Fruit fly (Drosophila melanogaster) S2 (cell line): ENCODE data around the gene CG32069.
A peak's percentile ranks its signal among the peaks of the same experiment; 100 is the strongest.

ENCODE experiments used
- CG8478 ChIP-seq: fragments of >200 bp; optimal IDR thresholded peaks from 2 replicates; lab custom pipeline; 2018
- CTCF ChIP-seq, 2 experiments: fragments of >200 bp; optimal IDR thresholded peaks; 2 replicates each; lab custom pipeline; 2018

Gene CG32069

dm6 chr3L:11045009-11045408, 17.4 kb downstream of the CG32069 start:
- TF ChIP-seq CTCF (optimal IDR thresholded peaks at IDR 0.05; lab: Kevin White, UChicago) (no peak), CG8478 (lab: Kevin White, UChicago) (no peak)

- TF ChIP-seq CTCF (optimal IDR thresholded peaks at IDR 0.05; lab: Kevin White, UChicago) (no peak), CG8478 (lab: Kevin White, UChicago) (no peak)
Measured at dm6 chr3L:11043650-11044049, 18.8 kb downstream of the CG32069 start.

dm6 chr3L:11041193-11041592, 21.2 kb downstream of the CG32069 start:
- no peak for TF ChIP-seq CG8478 (lab: Kevin White, UChicago)
- TF ChIP-seq CTCF (optimal IDR thresholded peaks at IDR 0.05; lab: Kevin White, UChicago), result peak; percentile 88 to 91

DNA sequence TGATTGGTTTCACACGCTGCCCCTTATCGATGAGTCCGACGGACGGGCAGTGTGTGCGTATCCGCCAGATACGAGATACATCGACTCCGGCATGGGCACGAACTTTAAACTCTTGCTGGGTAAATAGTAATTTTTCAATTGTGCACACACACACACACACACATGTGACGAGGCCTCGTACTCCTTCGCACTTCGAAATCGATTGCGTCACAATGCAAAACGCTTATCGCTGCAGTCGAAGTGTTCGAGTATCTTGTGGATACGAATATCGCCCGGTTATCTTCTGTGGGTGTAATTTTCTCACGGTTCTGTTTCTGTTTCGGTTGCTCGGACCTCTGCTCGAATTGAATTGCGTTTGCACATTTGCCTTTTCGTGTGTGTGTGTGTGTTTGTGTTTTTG, 27.4 kb downstream of the CG32069 start:
- TF ChIP-seq CTCF (optimal IDR thresholded peaks at IDR 0.05; lab: Kevin White, UChicago) (no peak), CG8478 (lab: Kevin White, UChicago) (no peak)

DNA sequence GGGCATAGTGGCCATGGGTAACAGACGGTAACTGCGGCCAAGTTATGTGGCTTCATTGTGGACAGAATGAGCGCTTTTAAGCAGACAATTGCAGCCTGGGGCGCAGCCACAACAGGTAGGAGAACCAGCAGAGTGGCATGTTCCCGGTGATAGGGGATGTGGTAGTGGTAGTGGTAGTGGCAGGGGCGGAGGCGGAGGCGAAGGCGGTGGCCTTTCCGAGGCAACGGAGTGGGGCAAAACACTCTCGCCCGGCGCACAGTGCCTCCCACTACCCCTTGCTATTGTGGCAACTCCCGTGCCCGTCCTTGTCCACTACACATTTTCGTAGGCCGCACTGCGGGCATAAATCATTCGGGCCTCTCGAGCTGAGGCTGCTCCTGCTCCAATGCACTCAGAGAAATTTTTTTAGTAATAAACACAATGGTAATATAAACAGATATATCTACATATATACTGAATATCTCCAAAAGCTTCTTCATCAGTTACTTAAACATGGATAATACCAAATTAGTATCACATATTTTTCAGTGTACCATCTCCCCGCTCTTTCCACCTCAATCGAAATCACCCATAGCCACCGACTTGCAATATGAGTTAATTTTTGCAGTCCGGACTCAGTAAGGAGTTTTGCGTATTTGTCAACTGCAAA, 29.0 kb downstream of the CG32069 start:
- TF ChIP-seq CTCF (optimal IDR thresholded peaks at IDR 0.05; lab: Kevin White, UChicago), result no peak

dm6 chr3L:11031784-11032183, 30.6 kb downstream of the CG32069 start:
- no peak for TF ChIP-seq CG8478 (lab: Kevin White, UChicago)
- TF ChIP-seq CTCF (optimal IDR thresholded peaks at IDR 0.05; lab: Kevin White, UChicago), result no peak

DNA sequence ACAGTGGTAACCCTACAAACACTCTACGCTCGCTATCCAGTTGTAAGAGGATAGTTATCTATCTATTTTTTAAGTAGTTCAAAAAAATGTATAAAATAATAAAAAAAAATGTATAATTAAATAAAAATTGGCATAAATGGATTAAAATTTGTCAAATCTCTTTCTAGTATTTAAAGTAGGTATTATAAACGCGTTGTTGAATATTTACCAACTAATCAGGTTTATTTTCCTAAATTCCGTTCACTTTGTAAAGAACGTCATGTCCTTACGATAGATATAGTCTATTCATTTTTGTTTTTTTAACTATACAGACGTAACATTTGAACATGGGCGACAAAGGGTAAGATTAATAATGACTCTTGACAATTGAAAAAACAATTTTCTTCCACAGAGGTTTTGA, 35.1 kb downstream of the CG32069 start, which contains the start of gene CG32081:
CG32081 (plus strand) TSS at position 301 of the 400 bp plus-strand sequence.
- TF ChIP-seq CTCF (optimal IDR thresholded peaks at IDR 0.05; lab: Kevin White, UChicago), result no peak

- no peak for TF ChIP-seq CTCF (optimal IDR thresholded peaks at IDR 0.05; lab: Kevin White, UChicago)
- no peak for TF ChIP-seq CG8478 (lab: Kevin White, UChicago)
Measured at dm6 chr3L:11025261-11025660, 37.2 kb downstream of the CG32069 start, which contains the start of gene CG32079. CG32079 (plus strand) TSS chr3L:11025561.

DNA sequence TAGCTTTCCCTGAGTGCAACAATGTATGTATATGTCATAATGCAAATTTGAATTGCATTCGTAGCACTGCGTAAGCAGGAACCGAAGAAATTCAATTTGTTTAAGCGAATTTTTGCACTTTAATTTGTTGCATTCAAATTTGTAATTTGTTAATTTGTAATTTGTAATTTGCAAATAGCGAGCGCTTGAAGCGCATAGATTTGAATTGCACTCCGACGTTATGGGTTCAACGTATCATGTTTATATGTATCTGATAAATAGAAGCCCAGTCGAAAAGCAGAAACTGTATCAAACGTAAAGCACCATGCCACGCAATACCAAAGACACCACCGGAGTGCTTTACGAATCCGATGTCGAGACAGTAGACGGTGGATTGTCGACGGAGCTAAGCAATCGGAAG, 39.2 kb downstream of the CG32069 start, which contains the start of gene Fad2:
Fad2 (plus strand) TSS at position 301 of the 400 bp plus-strand sequence.
- TF ChIP-seq CG8478 (lab: Kevin White, UChicago), result no peak
- TF ChIP-seq CTCF (optimal IDR thresholded peaks at IDR 0.05; lab: Kevin White, UChicago), result no peak

dm6 chr3L:11021958-11022357, 40.5 kb downstream of the CG32069 start:
- no peak for TF ChIP-seq CG8478 (lab: Kevin White, UChicago)
- no peak for TF ChIP-seq CTCF (optimal IDR thresholded peaks at IDR 0.05; lab: Kevin White, UChicago)

dm6 chr3L:11020058-11020457, 42.4 kb downstream of the CG32069 start:
- TF ChIP-seq CG8478 (lab: Kevin White, UChicago) (no peak), CTCF (optimal IDR thresholded peaks at IDR 0.05; lab: Kevin White, UChicago) (no peak)

DNA sequence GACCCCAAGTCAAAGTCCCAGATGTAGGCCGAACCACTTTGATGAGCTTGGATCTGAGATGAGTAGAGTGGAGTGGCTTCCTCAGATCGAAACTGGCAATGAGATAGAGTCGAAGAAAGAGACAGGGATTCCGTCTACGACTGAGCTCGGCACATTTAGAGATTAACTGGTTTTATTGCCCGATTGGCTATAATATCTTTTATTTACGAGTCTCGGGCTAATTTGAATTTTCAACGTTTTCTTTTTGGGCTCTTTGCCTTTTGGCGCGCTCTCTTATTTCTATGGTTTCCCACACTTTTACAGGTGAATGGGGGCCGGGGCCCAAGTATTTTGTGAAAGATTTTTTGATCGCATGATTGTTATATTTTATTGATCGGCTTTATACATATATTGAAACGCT, 47.2 kb downstream of the CG32069 start:
- no peak for TF ChIP-seq CG8478 (lab: Kevin White, UChicago)
